Fruit fly (Drosophila melanogaster) whole organism, embryonic: Measurements from ENCODE around the gene CG4297.
A peak's percentile ranks its signal among the peaks of the same experiment; 100 is the strongest.

Experiments
- Aef1 ChIP-seq: fragments of 200-800 bp; sonication (Bioruptor generic); IDR thresholded peaks from 3 replicates; pipeline ENCODE4 v1.3.6; 2022; ENCODE audit warnings: missing biosample characterization, missing genetic modification characterization
- B-H2 ChIP-seq: fragments of 200-800 bp; sonication (Bioruptor generic); optimal IDR thresholded peaks from 2 replicates; lab custom pipeline; 2018; ENCODE audit warnings: missing biosample characterization, mild to moderate bottlenecking, missing genetic modification characterization
- CG10654 ChIP-seq: fragments of 200-800 bp; sonication (Bioruptor generic); optimal IDR thresholded peaks from 2 replicates; lab custom pipeline; 2016; ENCODE audit warnings: missing biosample characterization, missing genetic modification characterization
- CG12299 ChIP-seq: fragments of 200-800 bp; sonication (Bioruptor generic); optimal IDR thresholded peaks from 2 replicates; lab custom pipeline; 2018; ENCODE audit warnings: missing biosample characterization, mild to moderate bottlenecking, missing genetic modification characterization
- CG13424 ChIP-seq: fragments of 200-800 bp; sonication (Bioruptor generic); optimal IDR thresholded peaks from 2 replicates; lab custom pipeline; 2019; ENCODE audit warnings: missing biosample characterization, mild to moderate bottlenecking, missing genetic modification characterization, moderate library complexity
- CG17612 ChIP-seq: fragments of 200-800 bp; sonication (Bioruptor generic); IDR thresholded peaks from 2 replicates; pipeline ENCODE4 v1.3.6; 2022; ENCODE audit warnings: missing biosample characterization, missing genetic modification characterization
- CG17802 ChIP-seq: fragments of 200-800 bp; sonication (Bioruptor generic); optimal IDR thresholded peaks from 2 replicates; lab custom pipeline; 2018; ENCODE audit warnings: missing biosample characterization, mild to moderate bottlenecking, missing genetic modification characterization, moderate library complexity
- CG18599 ChIP-seq: fragments of 200-800 bp; sonication (Bioruptor generic); optimal IDR thresholded peaks from 3 replicates; lab custom pipeline; 2017; ENCODE audit warnings: missing biosample characterization, missing genetic modification characterization, mild to moderate bottlenecking, moderate library complexity, missing genetic modification reagents
- CG2116 ChIP-seq: fragments of 200-800 bp; sonication (Bioruptor generic); optimal IDR thresholded peaks from 3 replicates; lab custom pipeline; 2018; ENCODE audit warnings: missing biosample characterization, mild to moderate bottlenecking, missing genetic modification characterization
- CG2875 ChIP-seq: fragments of 200-800 bp; sonication (Bioruptor generic); optimal IDR thresholded peaks from 2 replicates; lab custom pipeline; 2017; ENCODE audit warnings: missing biosample characterization, mild to moderate bottlenecking, missing genetic modification characterization, missing genetic modification reagents
- CG4328 ChIP-seq: fragments of 200-800 bp; sonication (Bioruptor generic); optimal IDR thresholded peaks from 3 replicates; lab custom pipeline; 2017; ENCODE audit warnings: missing biosample characterization, missing genetic modification reagents, missing genetic modification characterization
- CG5180 ChIP-seq: fragments of 200-800 bp; sonication (Bioruptor generic); optimal IDR thresholded peaks from 3 replicates; lab custom pipeline; 2017; ENCODE audit warnings: missing biosample characterization, missing genetic modification characterization, mild to moderate bottlenecking, moderate library complexity, missing genetic modification reagents
- CG6254 ChIP-seq: fragments of 200-800 bp; sonication (Bioruptor generic); optimal IDR thresholded peaks from 3 replicates; lab custom pipeline; 2017; ENCODE audit warnings: mild to moderate bottlenecking, missing biosample characterization, missing genetic modification reagents, missing genetic modification characterization
- CG7271 ChIP-seq: fragments of 200-800 bp; sonication (Bioruptor generic); optimal IDR thresholded peaks from 2 replicates; lab custom pipeline; 2018; ENCODE audit warnings: missing biosample characterization, mild to moderate bottlenecking, missing genetic modification characterization, moderate library complexity
- CG7556 ChIP-seq: fragments of 200-800 bp; sonication (Bioruptor generic); optimal IDR thresholded peaks from 2 replicates; lab custom pipeline; 2017; ENCODE audit warnings: missing biosample characterization, mild to moderate bottlenecking, missing genetic modification characterization
- CG7963 ChIP-seq: fragments of 200-800 bp; sonication (Bioruptor generic); IDR thresholded peaks from 3 replicates; pipeline ENCODE4 v1.3.6; 2022; ENCODE audit warnings: missing biosample characterization, missing genetic modification characterization; ENCODE audit not compliant: partially characterized antibody
- Eip74EF ChIP-seq, 2 experiments: fragments of 200-800 bp in 1 of 2; fragments of >200 bp in 1 of 2; sonication (Bioruptor generic) in 1 of 2; optimal IDR thresholded peaks; 2 replicates each; lab custom pipeline; 2017 to 2019; ENCODE audit warnings: missing biosample characterization in 2 of 2, missing genetic modification characterization in 2 of 2, mild to moderate bottlenecking in 1 of 2, moderate library complexity in 1 of 2
- Gug ChIP-seq: fragments of 200-800 bp; sonication (Bioruptor generic); IDR thresholded peaks from 4 replicates; pipeline ENCODE4 v1.3.6; 2022; ENCODE audit warnings: missing biosample characterization, missing genetic modification characterization
- Mrtf ChIP-seq: fragments of 200-800 bp; sonication (Bioruptor generic); IDR thresholded peaks from 3 replicates; pipeline ENCODE4 v1.3.6; 2022; ENCODE audit warnings: missing biosample characterization, missing genetic modification characterization
- NC2α ChIP-seq: fragments of 200-800 bp; sonication (Bioruptor generic); optimal IDR thresholded peaks from 2 replicates; lab custom pipeline; 2016; ENCODE audit warnings: missing biosample characterization, missing genetic modification characterization
- PHDP ChIP-seq: fragments of 200-800 bp; sonication (Bioruptor generic); optimal IDR thresholded peaks from 3 replicates; lab custom pipeline; 2018; ENCODE audit warnings: missing biosample characterization, mild to moderate bottlenecking, missing genetic modification characterization, moderate library complexity
- Rfx ChIP-seq: fragments of 200-800 bp; sonication (Bioruptor generic); IDR thresholded peaks from 2 replicates; pipeline ENCODE4 v1.3.6; 2022; ENCODE audit warnings: missing biosample characterization, missing genetic modification characterization
- Scr ChIP-seq: fragments of 200-800 bp; sonication (Bioruptor generic); IDR thresholded peaks from 2 replicates; pipeline ENCODE4 v1.3.6; 2022; ENCODE audit warnings: missing biosample characterization, missing genetic modification characterization; ENCODE audit not compliant: partially characterized antibody
- Sox102F ChIP-seq: fragments of 200-800 bp; sonication (Bioruptor generic); optimal IDR thresholded peaks from 2 replicates; lab custom pipeline; 2018; ENCODE audit warnings: missing biosample characterization, mild to moderate bottlenecking, missing genetic modification characterization, moderate library complexity
- Usf ChIP-seq: fragments of 200-800 bp; sonication (Bioruptor generic); optimal IDR thresholded peaks from 2 replicates; lab custom pipeline; 2017; ENCODE audit warnings: missing genotype, missing biosample characterization, missing genetic modification characterization
- Xbp1 ChIP-seq: fragments of 200-800 bp; sonication (Bioruptor generic); optimal IDR thresholded peaks from 3 replicates; lab custom pipeline; 2016; ENCODE audit warnings: missing biosample characterization, mild to moderate bottlenecking, missing genetic modification characterization
- ac ChIP-seq: fragments of 200-800 bp; sonication (Bioruptor generic); optimal IDR thresholded peaks from 3 replicates; lab custom pipeline; 2017; ENCODE audit warnings: missing biosample characterization, mild to moderate bottlenecking, missing genetic modification characterization
- az2 ChIP-seq: fragments of 200-800 bp; sonication (Bioruptor generic); optimal IDR thresholded peaks from 3 replicates; lab custom pipeline; 2016; ENCODE audit warnings: missing biosample characterization, missing genetic modification characterization
- caup ChIP-seq: fragments of 200-800 bp; sonication (Bioruptor generic); optimal IDR thresholded peaks from 3 replicates; lab custom pipeline; 2017; ENCODE audit warnings: missing biosample characterization, mild to moderate bottlenecking, missing genetic modification characterization, moderate library complexity; ENCODE audit not compliant: severe bottlenecking
- croc ChIP-seq: fragments of 200-800 bp; sonication (Bioruptor generic); conservative IDR thresholded peaks from 3 replicates; pipeline ENCODE4 v1.3.6; 2022; ENCODE audit warnings: missing biosample characterization, missing genetic modification characterization
- crp ChIP-seq, 2 experiments: fragments of 200-800 bp; sonication (Bioruptor generic); optimal IDR thresholded peaks; 2 replicates in 1 of 2; 3 replicates in 1 of 2; lab custom pipeline; 2017; ENCODE audit warnings: missing biosample characterization in 2 of 2, missing genetic modification characterization in 2 of 2, mild to moderate bottlenecking in 1 of 2, moderate library complexity in 1 of 2
- dati ChIP-seq: fragments of 200-800 bp; sonication (Bioruptor generic); IDR thresholded peaks from 2 replicates; pipeline ENCODE4 v1.3.6; 2022; ENCODE audit warnings: missing biosample characterization, missing genetic modification characterization
- ems ChIP-seq: fragments of 200-800 bp; sonication (Bioruptor generic); optimal IDR thresholded peaks from 3 replicates; lab custom pipeline; 2016; ENCODE audit warnings: missing biosample characterization, missing genetic modification characterization
- en ChIP-seq: fragments of 200-800 bp; sonication (Bioruptor generic); optimal IDR thresholded peaks from 2 replicates; lab custom pipeline; 2016; ENCODE audit warnings: missing biosample characterization, missing genetic modification characterization
- exex ChIP-seq: fragments of 200-800 bp; sonication (Bioruptor generic); optimal IDR thresholded peaks from 4 replicates; lab custom pipeline; 2018; ENCODE audit warnings: missing biosample characterization, mild to moderate bottlenecking, missing genetic modification characterization, moderate library complexity
- fd96Cb ChIP-seq: fragments of 200-800 bp; sonication (Bioruptor generic); optimal IDR thresholded peaks from 2 replicates; lab custom pipeline; 2018; ENCODE audit warnings: missing biosample characterization, mild to moderate bottlenecking, missing genetic modification characterization, moderate library complexity
- ftz-f1 ChIP-seq: fragments of 200-800 bp; sonication (Bioruptor generic); optimal IDR thresholded peaks from 2 replicates; lab custom pipeline; 2016; ENCODE audit warnings: missing biosample characterization, missing genetic modification characterization
- luna ChIP-seq: fragments of 200-800 bp; sonication (Bioruptor generic); optimal IDR thresholded peaks from 2 replicates; lab custom pipeline; 2016; ENCODE audit warnings: missing biosample characterization, missing genetic modification characterization
- mirr ChIP-seq: fragments of 200-800 bp; sonication (Bioruptor generic); optimal IDR thresholded peaks from 3 replicates; lab custom pipeline; 2018; ENCODE audit warnings: missing biosample characterization, mild to moderate bottlenecking, missing genetic modification characterization
- nau ChIP-seq: fragments of 200-800 bp; sonication (Bioruptor generic); optimal IDR thresholded peaks from 3 replicates; lab custom pipeline; 2017; ENCODE audit warnings: missing biosample characterization, mild to moderate bottlenecking, missing genetic modification characterization, missing genetic modification reagents
- pb ChIP-seq: fragments of 200-800 bp; sonication (Bioruptor generic); optimal IDR thresholded peaks from 3 replicates; lab custom pipeline; 2016; ENCODE audit warnings: missing biosample characterization, missing genetic modification characterization
- sc ChIP-seq, 3 experiments: fragments of >200 bp in 2 of 3; fragments of 200-800 bp in 1 of 3; sonication (Bioruptor generic) in 1 of 3; optimal IDR thresholded peaks; 2 replicates in 2 of 3; 3 replicates in 1 of 3; lab custom pipeline; 2017; ENCODE audit warnings: mild to moderate bottlenecking in 1 of 3, missing biosample characterization in 1 of 3, missing genetic modification characterization in 1 of 3, missing genetic modification reagents in 1 of 3
- seq ChIP-seq: fragments of 200-800 bp; sonication (Bioruptor generic); IDR thresholded peaks from 2 replicates; pipeline ENCODE4 v1.3.6; 2022; ENCODE audit warnings: missing biosample characterization, missing genetic modification characterization
- tx ChIP-seq: fragments of 200-800 bp; sonication (Bioruptor generic); optimal IDR thresholded peaks from 2 replicates; lab custom pipeline; 2016; ENCODE audit warnings: missing biosample characterization, missing genetic modification characterization
- wek ChIP-seq: fragments of 200-800 bp; sonication (Bioruptor generic); optimal IDR thresholded peaks from 3 replicates; lab custom pipeline; 2018; ENCODE audit warnings: missing biosample characterization, mild to moderate bottlenecking, missing genetic modification characterization, moderate library complexity
- wor ChIP-seq: fragments of 200-800 bp; sonication (Bioruptor generic); IDR thresholded peaks from 2 replicates; pipeline ENCODE4 v1.3.6; 2022; ENCODE audit warnings: missing biosample characterization, missing genetic modification characterization
- yki ChIP-seq: fragments of >200 bp; optimal IDR thresholded peaks from 3 replicates; lab custom pipeline; 2018
- zen ChIP-seq: fragments of 200-800 bp; sonication (Bioruptor generic); optimal IDR thresholded peaks from 3 replicates; lab custom pipeline; 2018; ENCODE audit warnings: missing biosample characterization, mild to moderate bottlenecking, missing genetic modification characterization, moderate library complexity

Gene CG4297

DNA sequence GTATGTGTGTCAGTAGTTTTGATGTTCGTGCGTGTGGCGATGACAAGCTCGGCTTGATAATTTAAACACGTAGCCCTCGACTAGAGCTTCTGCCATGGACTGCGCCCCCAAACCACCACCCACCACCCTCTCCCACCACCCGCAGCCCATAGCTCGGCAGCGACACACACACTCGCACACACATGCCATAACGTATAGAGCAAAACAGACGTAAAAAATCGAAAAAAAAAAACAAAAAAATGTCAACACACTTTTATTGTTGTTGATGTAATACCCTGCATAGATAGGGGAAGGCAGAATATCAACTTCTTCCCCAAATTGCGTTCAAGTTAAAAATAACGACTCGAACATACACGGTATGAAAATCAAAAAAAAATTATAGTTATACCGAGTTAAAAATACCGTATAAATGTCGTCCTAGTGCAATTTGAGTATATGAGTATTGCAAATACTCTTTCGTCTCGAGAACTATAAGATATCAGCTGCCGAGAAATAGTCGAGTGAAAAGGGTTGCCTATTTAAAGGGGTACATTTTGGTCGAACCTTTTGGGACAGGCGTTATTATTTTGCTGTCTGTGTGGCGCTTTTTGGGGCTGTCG lies 1.6 kb downstream of the CG4297 start (continued):
- TF ChIP-seq sc (optimal IDR thresholded peaks at IDR 0.05; lab: Kevin White, UChicago) (no peak), sc (GFP tag; optimal IDR thresholded peaks at IDR 0.05; lab: Kevin White, UChicago) (peak; percentile 24), mirr (GFP tag; lab: Kevin White, UChicago) (peak; percentile 74), az2 (peak; percentile 71), PHDP (tag; lab: Kevin White, UChicago) (peak; percentile 83), yki (lab: Kevin White, UChicago) (no peak), CG2875 (GFP tag; lab: Kevin White, UChicago) (peak; percentile 62), Xbp1 (GFP tag; lab: Kevin White, UChicago) (peak; percentile 78), Scr (no peak), CG18599 (peak; percentile 82), seq (GFP tag; lab: Robert Waterston, UW) (peak; percentile 79), wor (peak; percentile 54; the same call in 1 of the 2 replicates), NC2α (GFP tag; lab: Kevin White, UChicago) (peak; percentile 66), wek (GFP tag; lab: Kevin White, UChicago) (no peak), ac (GFP tag; lab: Kevin White, UChicago) (no peak), CG6254 (GFP tag; lab: Kevin White, UChicago) (no peak), CG12299 (tag; lab: Kevin White, UChicago) (peak; percentile 35), Eip74EF (GFP tag; optimal IDR thresholded peaks at IDR 0.05; lab: Kevin White, UChicago) (peak in 1 of 2 experiments; percentile 43), CG7556 (peak; percentile 63), CG17612 (GFP tag; lab: Robert Waterston, UW) (peak; percentile 52; the same call in 1 of the 2 replicates), croc (GFP tag; lab: Robert Waterston, UW) (peak; percentile 39; the same call in 2 of the 3 replicates), zen (tag; lab: Kevin White, UChicago) (peak; percentile 18), ems (GFP tag; lab: Kevin White, UChicago) (peak; percentile 82), Usf (GFP tag; lab: Kevin White, UChicago) (peak; percentile 21), caup (GFP tag; lab: Kevin White, UChicago) (peak; percentile 69), Sox102F (peak; percentile 88), CG4328 (GFP tag; lab: Kevin White, UChicago) (no peak), fd96Cb (peak; percentile 84), B-H2 (peak; percentile 2), luna (GFP tag; lab: Kevin White, UChicago) (peak; percentile 56), ftz-f1 (GFP tag; lab: Kevin White, UChicago) (no peak), dati (GFP tag; lab: Robert Waterston, UW) (no peak), CG2116 (peak; percentile 40), exex (tag; lab: Kevin White, UChicago) (peak; percentile 58), Gug (GFP tag; lab: Robert Waterston, UW) (peak; percentile 76), Rfx (GFP tag; lab: Robert Waterston, UW) (0 out of 2 replicates have a peak, but pooled peaks have one; percentile 68), CG7963 (no peak), CG7271 (tag; lab: Kevin White, UChicago) (no peak), pb (peak; percentile 77), CG10654 (GFP tag; lab: Kevin White, UChicago) (peak; percentile 56), CG5180 (GFP tag; lab: Kevin White, UChicago) (peak; percentile 59), CG13424 (tag; lab: Kevin White, UChicago) (peak; percentile 76), CG17802 (tag; lab: Kevin White, UChicago) (no peak), tx (GFP tag; lab: Kevin White, UChicago) (peak; percentile 71), Aef1 (GFP tag; lab: Robert Waterston, UW) (peak; percentile 74; the same call in 2 of the 3 replicates), crp (GFP tag; optimal IDR thresholded peaks at IDR 0.05; lab: Kevin White, UChicago) (peak in 1 of 2 experiments; percentile 1), nau (GFP tag; lab: Kevin White, UChicago) (peak; percentile 66), Mrtf (peak; percentile 44; the same call in 1 of the 3 replicates), en (peak; percentile 68)
